Worm (Caenorhabditis elegans): ENCODE measurements around the gene fbxb-37.

DNA sequence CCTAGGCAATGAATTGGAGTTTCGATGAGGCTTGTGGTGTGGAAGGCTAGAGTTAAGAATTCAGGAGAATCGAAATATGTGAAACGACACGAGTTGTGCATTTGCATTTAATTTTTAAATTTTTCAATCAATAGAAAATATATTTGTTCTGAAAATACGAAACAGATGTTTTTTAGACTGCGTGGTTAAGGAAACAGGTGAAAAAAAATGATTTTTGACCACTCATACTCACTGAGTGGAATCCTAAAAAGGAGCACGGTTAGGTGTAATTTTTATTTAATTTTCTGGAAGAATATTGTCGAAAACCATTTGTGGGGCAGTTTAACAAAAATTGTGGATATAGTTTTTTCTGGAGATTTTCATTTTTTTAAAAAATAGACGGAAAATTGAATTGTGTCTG is 23.1 kb upstream of the fbxb-37 start, which contains the start of gene srh-195:
- TF ChIP-seq pqm-1 (tag; optimal IDR thresholded peaks at IDR 0.05), result no peak
- TF ChIP-seq ces-1 (GFP tag; optimal IDR thresholded peaks at IDR 0.05), result no peak
- no peak for TF ChIP-seq saeg-2 (GFP tag; IDR thresholded peaks at IDR 0.05)
- TF ChIP-seq fkh-10 (GFP tag; optimal IDR thresholded peaks at IDR 0.05), result no peak
- no peak for TF ChIP-seq nhr-237 (tag; optimal IDR thresholded peaks at IDR 0.05)
- no peak for TF ChIP-seq hif-1 (tag; optimal IDR thresholded peaks at IDR 0.05)
- TF ChIP-seq dpl-1 (GFP tag; optimal IDR thresholded peaks at IDR 0.05), result no peak

Measured in whole organism, L4 larva.